Fruit fly (Drosophila melanogaster) whole organism, adult: Measurements from ENCODE around the gene CG2901.
A peak's percentile ranks its signal among the peaks of the same experiment; 100 is the strongest.

Experiments used
- CG11617 ChIP-seq: fragments of 200-800 bp; sonication (Bioruptor generic); optimal IDR thresholded peaks from 2 replicates; lab custom pipeline; 2017; ENCODE audit warnings: mild to moderate bottlenecking, missing biosample characterization, missing genetic modification reagents, missing genetic modification characterization
- CG12768 ChIP-seq: fragments of 200-800 bp; sonication (Bioruptor generic); optimal IDR thresholded peaks from 2 replicates; lab custom pipeline; 2017; ENCODE audit warnings: missing biosample characterization, missing genetic modification characterization, mild to moderate bottlenecking, moderate library complexity, missing genetic modification reagents
- CG14711 ChIP-seq: fragments of 200-800 bp; sonication (Bioruptor generic); optimal IDR thresholded peaks from 2 replicates; lab custom pipeline; 2018; ENCODE audit warnings: missing biosample characterization, mild to moderate bottlenecking, missing genetic modification characterization, moderate library complexity
- CG33017 ChIP-seq: fragments of 200-800 bp; sonication (Bioruptor generic); optimal IDR thresholded peaks from 2 replicates; lab custom pipeline; 2018; ENCODE audit warnings: missing biosample characterization, mild to moderate bottlenecking, missing genetic modification characterization, moderate library complexity
- CG5204 ChIP-seq: fragments of 200-800 bp; sonication (Bioruptor generic); optimal IDR thresholded peaks from 2 replicates; lab custom pipeline; 2016; ENCODE audit warnings: missing biosample characterization, missing genetic modification characterization
- Clk ChIP-seq: fragments of 200-800 bp; sonication (Bioruptor generic); optimal IDR thresholded peaks from 2 replicates; lab custom pipeline; 2017; ENCODE audit warnings: missing biosample characterization, missing genetic modification characterization
- Crg-1 ChIP-seq: fragments of 200-800 bp; sonication (Bioruptor generic); optimal IDR thresholded peaks from 2 replicates; lab custom pipeline; 2016; ENCODE audit warnings: missing biosample characterization, missing genetic modification characterization
- Hr96 ChIP-seq: fragments of 200-800 bp; sonication (Bioruptor generic); optimal IDR thresholded peaks from 2 replicates; lab custom pipeline; 2016; ENCODE audit warnings: missing biosample characterization, missing genetic modification characterization
- bab1 ChIP-seq: fragments of 200-800 bp; sonication (Bioruptor generic); optimal IDR thresholded peaks from 3 replicates; lab custom pipeline; 2019; ENCODE audit warnings: missing biosample characterization, mild to moderate bottlenecking, missing genetic modification characterization, moderate library complexity
- cnc ChIP-seq, 2 experiments: fragments of >200 bp; optimal IDR thresholded peaks; 2 replicates each; lab custom pipeline; 2017
- kay ChIP-seq: fragments of 200-800 bp; sonication (Bioruptor generic); peaks from one replicate; lab custom pipeline; 2016; ENCODE audit warnings: missing biosample characterization, missing genetic modification characterization, borderline replicate concordance
- ovo ChIP-seq: fragments of 200-800 bp; sonication (Bioruptor generic); optimal IDR thresholded peaks from 2 replicates; lab custom pipeline; 2016; ENCODE audit warnings: missing biosample characterization, missing genetic modification characterization
- pad ChIP-seq: fragments of 200-800 bp; sonication (Bioruptor generic); optimal IDR thresholded peaks from 3 replicates; lab custom pipeline; 2017; ENCODE audit warnings: missing biosample characterization, missing genetic modification characterization, mild to moderate bottlenecking, moderate library complexity, missing genetic modification reagents
- tj ChIP-seq: fragments of 200-800 bp; sonication (Bioruptor generic); optimal IDR thresholded peaks from 3 replicates; lab custom pipeline; 2017; ENCODE audit warnings: missing biosample characterization, mild to moderate bottlenecking, missing genetic modification characterization, moderate library complexity

DNA sequence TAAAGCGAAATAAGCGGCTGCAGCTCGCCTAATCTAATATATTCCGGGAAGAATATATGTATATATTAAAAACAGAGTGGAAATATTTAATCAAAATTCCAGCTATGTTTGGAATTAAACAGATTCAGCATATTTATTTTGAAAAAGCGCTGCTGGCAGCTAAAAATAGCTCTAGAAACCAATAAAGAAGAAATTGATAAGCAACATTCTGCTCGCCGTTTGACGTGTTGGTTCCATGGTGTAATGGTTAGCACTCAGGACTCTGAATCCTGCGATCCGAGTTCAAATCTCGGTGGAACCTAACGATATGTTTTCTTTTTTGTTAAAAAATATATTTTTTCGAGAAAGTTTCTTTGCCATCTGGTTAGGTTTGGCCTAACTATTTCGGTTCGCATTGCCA is 8.5 kb upstream of the CG2901 start:
- TF ChIP-seq pad (GFP tag; lab: Kevin White, UChicago) (no peak), CG33017 (tag; lab: Kevin White, UChicago) (no peak), cnc (optimal IDR thresholded peaks at IDR 0.05; lab: Kevin White, UChicago) (no peak), Hr96 (no peak), Crg-1 (GFP tag; lab: Kevin White, UChicago) (no peak), kay (GFP tag; lab: Kevin White, UChicago) (no peak), CG12768 (no peak), tj (GFP tag; lab: Kevin White, UChicago) (peak; percentile 63), ovo (GFP tag; lab: Kevin White, UChicago) (no peak), bab1 (GFP tag; lab: Kevin White, UChicago) (no peak), CG5204 (GFP tag; lab: Kevin White, UChicago) (no peak), CG14711 (tag; lab: Kevin White, UChicago) (no peak), CG11617 (GFP tag; lab: Kevin White, UChicago) (no peak), Clk (GFP tag; lab: Kevin White, UChicago) (no peak)
